Worm (Caenorhabditis elegans): Measurements from ENCODE around the gene osm-12.

ce11 chrIII:12235359-12235758 is 33.0 kb upstream of the osm-12 start:
- TF ChIP-seq tra-4 (tag; optimal IDR thresholded peaks at IDR 0.05): no peak
- no peak for TF ChIP-seq tbx-37 (GFP tag; conservative IDR thresholded peaks at IDR 0.05)
- TF ChIP-seq ama-1 (optimal IDR thresholded peaks at IDR 0.05): no peak
- TF ChIP-seq pes-1 (GFP tag; IDR thresholded peaks at IDR 0.05): no peak
- TF ChIP-seq F13C5.2 (tag; optimal IDR thresholded peaks at IDR 0.05): no peak
- TF ChIP-seq hmg-4 (GFP tag; optimal IDR thresholded peaks at IDR 0.05): no peak
- TF ChIP-seq sea-1 (GFP tag; conservative IDR thresholded peaks at IDR 0.05): no peak
